Worm (Caenorhabditis elegans) whole organism, L1 larva: ENCODE data around the gene pap-2.

Experiments used
- C04F5.9 ChIP-seq: sonication (generic microtip); optimal IDR thresholded peaks from 2 replicates; lab custom pipeline; 2016; ENCODE audit warnings: missing genetic modification characterization, missing compliant biosample characterization
- C16A3.4 ChIP-seq: fragments of 150-350 bp; optimal IDR thresholded peaks from 2 replicates; lab custom pipeline; 2014; ENCODE audit warnings: missing biosample characterization, missing genetic modification characterization
- C34B4.2 ChIP-seq: sonication (generic microtip); optimal IDR thresholded peaks from 2 replicates; lab custom pipeline; 2017; ENCODE audit warnings: mild to moderate bottlenecking, missing genetic modification characterization, missing compliant biosample characterization
- F16B12.6 ChIP-seq: fragments of 150-350 bp; optimal IDR thresholded peaks from 2 replicates; lab custom pipeline; 2014; ENCODE audit warnings: missing biosample characterization, missing genetic modification characterization
- Y116A8C.19 ChIP-seq: sonication (generic microtip); optimal IDR thresholded peaks from 2 replicates; lab custom pipeline; 2016; ENCODE audit warnings: missing compliant biosample characterization, missing genetic modification characterization, borderline replicate concordance
- aha-1 ChIP-seq: fragments of 150-350 bp; optimal IDR thresholded peaks from 2 replicates; lab custom pipeline; 2014; ENCODE audit warnings: missing biosample characterization, missing genetic modification characterization
- alr-1 ChIP-seq: fragments of 200-800 bp; sonication (Bioruptor generic); optimal IDR thresholded peaks from 2 replicates; lab custom pipeline; 2018; ENCODE audit warnings: borderline replicate concordance, mild to moderate bottlenecking, missing genetic modification characterization, missing compliant biosample characterization
- aly-2 ChIP-seq: fragments of 150-350 bp; optimal IDR thresholded peaks from 2 replicates; lab custom pipeline; 2014; ENCODE audit warnings: missing biosample characterization, missing genetic modification characterization
- ama-1 ChIP-seq: fragments of 150-350 bp; optimal IDR thresholded peaks from 2 replicates; lab custom pipeline; 2014
- blmp-1 ChIP-seq: fragments of 150-350 bp; optimal IDR thresholded peaks from 2 replicates; lab custom pipeline; 2014; ENCODE audit warnings: missing biosample characterization, missing genetic modification characterization
- ceh-90 ChIP-seq: sonication (generic microtip); optimal IDR thresholded peaks from 2 replicates; lab custom pipeline; 2016; ENCODE audit warnings: missing genetic modification characterization, missing compliant biosample characterization
- ces-1 ChIP-seq: fragments of 150-350 bp; optimal IDR thresholded peaks from 2 replicates; lab custom pipeline; 2014; ENCODE audit warnings: missing biosample characterization, missing genetic modification reagents, missing genetic modification characterization
- dsc-1 ChIP-seq: sonication (generic microtip); optimal IDR thresholded peaks from 2 replicates; lab custom pipeline; 2016; ENCODE audit warnings: mild to moderate bottlenecking, missing genetic modification characterization, missing compliant biosample characterization
- efl-1 ChIP-seq, 4 experiments: fragments of 150-350 bp; optimal IDR thresholded peaks in 3 of 4; peaks in 1 of 4; 1 replicate in 1 of 4; 2 replicates in 3 of 4; lab custom pipeline; 2014; ENCODE audit warnings: missing biosample characterization in 2 of 4, missing genetic modification characterization in 2 of 4, missing genetic modification reagents in 2 of 4
- efl-3 ChIP-seq: fragments of 200-800 bp; sonication (Bioruptor generic); optimal IDR thresholded peaks from 2 replicates; lab custom pipeline; 2018; ENCODE audit warnings: mild to moderate bottlenecking, missing genetic modification characterization, missing compliant biosample characterization
- egl-13 ChIP-seq: sonication (generic microtip); optimal IDR thresholded peaks from 2 replicates; lab custom pipeline; 2016; ENCODE audit warnings: missing genotype, missing genetic modification reagents, missing genetic modification characterization, missing compliant biosample characterization
- elt-3 ChIP-seq, 6 experiments: fragments of 150-350 bp in 1 of 6; sonication (generic microtip); optimal IDR thresholded peaks; 2 replicates each; lab custom pipeline; 2017 to 2018; ENCODE audit warnings: missing biosample characterization in 6 of 6, missing genetic modification characterization in 6 of 6, inconsistent platforms in 1 of 6
- grh-1 ChIP-seq: fragments of 200-800 bp; sonication (Bioruptor generic); IDR thresholded peaks from 2 replicates; pipeline ENCODE4 v1.3.6; 2022; ENCODE audit warnings: missing genetic modification reagents, missing genetic modification characterization, missing compliant biosample characterization
- hlh-17 ChIP-seq: fragments of 200-800 bp; sonication (Bioruptor generic); optimal IDR thresholded peaks from 2 replicates; lab custom pipeline; 2018; ENCODE audit warnings: missing genetic modification characterization, mild to moderate bottlenecking, missing compliant biosample characterization, moderate library complexity, borderline replicate concordance
- hlh-4 ChIP-seq: sonication (generic microtip); optimal IDR thresholded peaks from 2 replicates; lab custom pipeline; 2016; ENCODE audit warnings: mild to moderate bottlenecking, missing genetic modification characterization, missing compliant biosample characterization
- hpl-2 ChIP-seq: fragments of 150-350 bp; optimal IDR thresholded peaks from 2 replicates; lab custom pipeline; 2014; ENCODE audit warnings: missing biosample characterization, missing genetic modification reagents, missing genetic modification characterization
- isw-1 ChIP-seq: fragments of 200-800 bp; sonication (Bioruptor generic); IDR thresholded peaks from 2 replicates; pipeline ENCODE4 v1.3.6; 2022; ENCODE audit warnings: missing genetic modification characterization, missing compliant biosample characterization
- jun-1 ChIP-seq: fragments of 150-350 bp; optimal IDR thresholded peaks from 2 replicates; lab custom pipeline; 2014; ENCODE audit warnings: missing biosample characterization, missing genetic modification reagents, missing genetic modification characterization
- lin-13 ChIP-seq: fragments of 150-350 bp; optimal IDR thresholded peaks from 2 replicates; lab custom pipeline; 2014; ENCODE audit warnings: missing biosample characterization, missing genetic modification reagents, missing genetic modification characterization
- lin-14 ChIP-seq: fragments of 200-800 bp; sonication (Bioruptor generic); optimal IDR thresholded peaks from 2 replicates; lab custom pipeline; 2018; ENCODE audit warnings: mild to moderate bottlenecking, missing genetic modification characterization, moderate library complexity, missing compliant biosample characterization
- lin-39 ChIP-seq: fragments of 150-350 bp; optimal IDR thresholded peaks from 2 replicates; lab custom pipeline; 2014; ENCODE audit warnings: missing biosample characterization, missing genetic modification reagents, missing genetic modification characterization
- mef-2 ChIP-seq: fragments of 150-350 bp; optimal IDR thresholded peaks from 2 replicates; lab custom pipeline; 2014; ENCODE audit warnings: missing biosample characterization, missing genetic modification characterization
- mep-1 ChIP-seq: fragments of 150-350 bp; optimal IDR thresholded peaks from 2 replicates; lab custom pipeline; 2014; ENCODE audit warnings: missing biosample characterization, missing genetic modification characterization
- nhr-12 ChIP-seq: sonication (generic microtip); optimal IDR thresholded peaks from 2 replicates; lab custom pipeline; 2017; ENCODE audit warnings: missing biosample characterization, missing genetic modification characterization
- nhr-19 ChIP-seq: fragments of 200-800 bp; sonication (Bioruptor generic); conservative IDR thresholded peaks from 2 replicates; pipeline ENCODE4 v1.3.6; 2022; ENCODE audit warnings: missing genetic modification characterization, missing compliant biosample characterization
- nhr-237 ChIP-seq: fragments of 150-350 bp; optimal IDR thresholded peaks from 2 replicates; lab custom pipeline; 2014; ENCODE audit warnings: missing biosample characterization, missing genetic modification characterization
- nhr-76 ChIP-seq: sonication (generic microtip); optimal IDR thresholded peaks from 2 replicates; lab custom pipeline; 2017; ENCODE audit warnings: missing biosample characterization, missing genetic modification characterization
- nhr-77 ChIP-seq: fragments of 150-350 bp; optimal IDR thresholded peaks from 2 replicates; lab custom pipeline; 2014; ENCODE audit warnings: missing biosample characterization, missing genetic modification characterization
- nhr-84 ChIP-seq: sonication (generic microtip); optimal IDR thresholded peaks from 2 replicates; lab custom pipeline; 2017; ENCODE audit warnings: missing biosample characterization, missing genetic modification characterization
- nhr-85 ChIP-seq: sonication (generic microtip); peaks from one replicate; lab custom pipeline; 2016; ENCODE audit warnings: missing genetic modification characterization, inconsistent platforms, missing compliant biosample characterization
- pag-3 ChIP-seq: sonication (generic microtip); optimal IDR thresholded peaks from 2 replicates; lab custom pipeline; 2017; ENCODE audit warnings: missing genetic modification characterization, mild to moderate bottlenecking, missing compliant biosample characterization, antibody characterized with exemption, borderline replicate concordance; ENCODE audit not compliant: insufficient read depth
- pax-3 ChIP-seq: fragments of 200-800 bp; sonication (Bioruptor generic); optimal IDR thresholded peaks from 2 replicates; lab custom pipeline; 2018; ENCODE audit warnings: mild to moderate bottlenecking, missing genetic modification characterization, moderate library complexity, missing compliant biosample characterization
- pqm-1 ChIP-seq: sonication (generic microtip); optimal IDR thresholded peaks from 3 replicates; lab custom pipeline; 2017; ENCODE audit warnings: missing biosample characterization, missing genetic modification characterization
- skn-1 ChIP-seq: fragments of 150-350 bp; optimal IDR thresholded peaks from 2 replicates; lab custom pipeline; 2014; ENCODE audit warnings: missing biosample characterization, missing genetic modification characterization
- snpc-4 ChIP-seq: fragments of 150-350 bp; optimal IDR thresholded peaks from 2 replicates; lab custom pipeline; 2014; ENCODE audit warnings: missing biosample characterization, missing genetic modification characterization
- snu-23 ChIP-seq: sonication (generic microtip); optimal IDR thresholded peaks from 2 replicates; lab custom pipeline; 2016; ENCODE audit warnings: missing genetic modification characterization, missing compliant biosample characterization
- sptf-1 ChIP-seq: fragments of 150-350 bp; optimal IDR thresholded peaks from 2 replicates; lab custom pipeline; 2014; ENCODE audit warnings: missing biosample characterization, missing genetic modification characterization
- swsn-7 ChIP-seq: sonication (generic microtip); optimal IDR thresholded peaks from 2 replicates; lab custom pipeline; 2016; ENCODE audit warnings: missing genetic modification characterization, missing compliant biosample characterization
- tbx-2 ChIP-seq: sonication (generic microtip); optimal IDR thresholded peaks from 2 replicates; lab custom pipeline; 2016; ENCODE audit warnings: missing genetic modification characterization, missing compliant biosample characterization
- tlp-1 ChIP-seq: fragments of 150-350 bp; optimal IDR thresholded peaks from 2 replicates; lab custom pipeline; 2014; ENCODE audit warnings: missing biosample characterization, missing genetic modification characterization
- unc-30 ChIP-seq: sonication (generic microtip); optimal IDR thresholded peaks from 2 replicates; lab custom pipeline; 2017; ENCODE audit warnings: missing biosample characterization, missing genetic modification characterization
- unc-62 ChIP-seq: fragments of 150-350 bp; optimal IDR thresholded peaks from 2 replicates; lab custom pipeline; 2014; ENCODE audit warnings: missing biosample characterization, missing genetic modification reagents, missing genetic modification characterization
- unc-86 ChIP-seq: sonication (generic microtip); optimal IDR thresholded peaks from 2 replicates; lab custom pipeline; 2016; ENCODE audit warnings: missing genetic modification characterization, missing compliant biosample characterization
- zag-1 ChIP-seq: fragments of 150-350 bp; optimal IDR thresholded peaks from 2 replicates; lab custom pipeline; 2014; ENCODE audit warnings: missing biosample characterization, missing genetic modification characterization
- zip-4 ChIP-seq: fragments of 200-800 bp; sonication (Bioruptor generic); optimal IDR thresholded peaks from 2 replicates; lab custom pipeline; 2018; ENCODE audit warnings: mild to moderate bottlenecking, missing genetic modification characterization, moderate library complexity, missing compliant biosample characterization
- ztf-11 ChIP-seq, 2 experiments: sonication (generic microtip); optimal IDR thresholded peaks; 2 replicates each; lab custom pipeline; 2016 to 2017; ENCODE audit warnings: missing genetic modification characterization in 2 of 2, missing biosample characterization in 1 of 2, missing compliant biosample characterization in 1 of 2

pap-2 gene

ce11 chrII:9602566-9602965, 6.6 kb downstream of the pap-2 start (continued):
- TF ChIP-seq hpl-2 (GFP tag; lab: Kevin White, UChicago): no peak
- TF ChIP-seq aha-1: no peak
- no peak for TF ChIP-seq elt-3 (tag; optimal IDR thresholded peaks at IDR 0.05; lab: Kevin White, UChicago)
- TF ChIP-seq snpc-4 (tag; lab: Kevin White, UChicago): no peak
- TF ChIP-seq tbx-2 (tag; lab: Kevin White, UChicago): no peak
- TF ChIP-seq nhr-19 (GFP tag; lab: Robert Waterston, UW): peak; percentile 56
- no peak for TF ChIP-seq zag-1 (tag; lab: Kevin White, UChicago)
- no peak for TF ChIP-seq C34B4.2
- TF ChIP-seq tlp-1 (tag; lab: Kevin White, UChicago): no peak
- no peak for TF ChIP-seq ztf-11 (tag; optimal IDR thresholded peaks at IDR 0.05; lab: Kevin White, UChicago)
- no peak for TF ChIP-seq efl-3 (GFP tag; lab: Kevin White, UChicago)
- TF ChIP-seq mep-1 (tag; lab: Kevin White, UChicago): no peak
- TF ChIP-seq jun-1 (tag; lab: Kevin White, UChicago): no peak
- TF ChIP-seq unc-86 (tag; lab: Kevin White, UChicago): no peak
- TF ChIP-seq C16A3.4: no peak
- no peak for TF ChIP-seq hlh-17 (GFP tag; lab: Kevin White, UChicago)
- no peak for TF ChIP-seq zip-4 (GFP tag; lab: Kevin White, UChicago)
- no peak for TF ChIP-seq unc-62 (GFP tag; lab: Kevin White, UChicago)
- TF ChIP-seq nhr-85 (tag; lab: Kevin White, UChicago): peak; percentile 70
- no peak for TF ChIP-seq nhr-12
- no peak for TF ChIP-seq unc-30 (tag; lab: Kevin White, UChicago)
- TF ChIP-seq pax-3 (tag; lab: Kevin White, UChicago): no peak
- no peak for TF ChIP-seq efl-1 (optimal IDR thresholded peaks at IDR 0.05; lab: Kevin White, UChicago)
- peak in 1 of 2 experiments; percentile 50 for TF ChIP-seq efl-1 (GFP tag; optimal IDR thresholded peaks at IDR 0.05 in 1 of 2; lab: Kevin White, UChicago)
- no peak for TF ChIP-seq isw-1 (GFP tag; lab: Robert Waterston, UW)
- TF ChIP-seq swsn-7 (tag; lab: Kevin White, UChicago): no peak
- no peak for TF ChIP-seq lin-39 (tag; lab: Kevin White, UChicago)
- peak; percentile 5 for TF ChIP-seq lin-14
- TF ChIP-seq blmp-1 (tag; lab: Kevin White, UChicago): peak; percentile 76
- TF ChIP-seq, all 84 proteins: peak for 8

- TF ChIP-seq unc-86 (tag; lab: Kevin White, UChicago) (no peak), hpl-2 (GFP tag; lab: Kevin White, UChicago) (no peak), sptf-1 (tag; lab: Kevin White, UChicago) (no peak), ces-1 (GFP tag; lab: Kevin White, UChicago) (no peak), blmp-1 (tag; lab: Kevin White, UChicago) (peak; percentile 86), pqm-1 (tag; lab: Kevin White, UChicago) (no peak), pag-3 (no peak), aha-1 (no peak), ama-1 (lab: Kevin White, UChicago) (peak; percentile 68), F16B12.6 (tag; lab: Kevin White, UChicago) (no peak), unc-62 (GFP tag; lab: Kevin White, UChicago) (no peak), lin-13 (peak; percentile 44), snu-23 (peak; percentile 84), dsc-1 (no peak), ceh-90 (tag; lab: Kevin White, UChicago) (no peak), nhr-76 (tag; lab: Kevin White, UChicago) (no peak), skn-1 (no peak), grh-1 (GFP tag; lab: Robert Waterston, UW) (no peak), nhr-237 (tag; lab: Kevin White, UChicago) (no peak), Y116A8C.19 (tag; lab: Kevin White, UChicago) (no peak), lin-14 (peak; percentile 83), zip-4 (GFP tag; lab: Kevin White, UChicago) (no peak), C34B4.2 (no peak), mef-2 (tag; lab: Kevin White, UChicago) (no peak), nhr-84 (no peak), isw-1 (GFP tag; lab: Robert Waterston, UW) (no peak), aly-2 (tag; lab: Kevin White, UChicago) (no peak), hlh-4 (tag; lab: Kevin White, UChicago) (no peak), snpc-4 (tag; lab: Kevin White, UChicago) (no peak), C04F5.9 (tag; lab: Kevin White, UChicago) (no peak), lin-39 (tag; lab: Kevin White, UChicago) (peak; percentile 12), alr-1 (tag; lab: Kevin White, UChicago) (no peak), nhr-77 (no peak), egl-13 (tag; lab: Kevin White, UChicago) (no peak)
These were observed 7.5 kb downstream of the pap-2 start for ce11 chrII:9601679-9602078.
